Worm (Caenorhabditis elegans) whole organism, early embryonic: ENCODE measurements around the gene hcp-3.

Experiments used
- aly-1 ChIP-seq: sonication (generic microtip); optimal IDR thresholded peaks from 2 replicates; lab custom pipeline; 2016; ENCODE audit warnings: missing genetic modification characterization, missing compliant biosample characterization
- ama-1 ChIP-seq: fragments of 150-350 bp; optimal IDR thresholded peaks from 2 replicates; lab custom pipeline; 2014
- flt-1 ChIP-seq: fragments of 200-800 bp; sonication (Bioruptor generic); IDR thresholded peaks from 2 replicates; pipeline ENCODE4 v1.3.6; 2022; ENCODE audit warnings: missing genetic modification characterization, missing compliant biosample characterization
- hmg-4 ChIP-seq: fragments of 200-800 bp; sonication (Bioruptor generic); optimal IDR thresholded peaks from 2 replicates; lab custom pipeline; 2018; ENCODE audit warnings: mild to moderate bottlenecking, missing genetic modification characterization, missing compliant biosample characterization
- tbx-11 ChIP-seq: fragments of 200-800 bp; sonication (Bioruptor generic); IDR thresholded peaks from 2 replicates; pipeline ENCODE4 v1.3.6; 2022; ENCODE audit warnings: missing genetic modification characterization, missing compliant biosample characterization
- tra-4 ChIP-seq: sonication (generic microtip); optimal IDR thresholded peaks from 2 replicates; lab custom pipeline; 2017; ENCODE audit warnings: missing genetic modification characterization, missing compliant biosample characterization

- TF ChIP-seq ama-1 (lab: Kevin White, UChicago) (no peak), aly-1 (tag; lab: Kevin White, UChicago) (no peak), hmg-4 (GFP tag; lab: Kevin White, UChicago) (no peak), tra-4 (tag; lab: Kevin White, UChicago) (no peak), tbx-11 (no peak), flt-1 (GFP tag; lab: Robert Waterston, UW) (no peak)
These were observed 47.8 kb downstream of the hcp-3 start, which contains the start of gene C48B4.13 for ce11 chrIII:9568451-9568850.
